Worm (Caenorhabditis elegans) whole organism, L4 larva: ENCODE data around the gene rbm-39.

ENCODE experiments used
- D1046.2 ChIP-seq: fragments of 200-800 bp; sonication (Bioruptor generic); IDR thresholded peaks from 2 replicates; pipeline ENCODE4 v1.3.6; 2022; ENCODE audit warnings: missing genetic modification characterization, missing compliant biosample characterization
- F10B5.3 ChIP-seq: sonication (generic microtip); optimal IDR thresholded peaks from 2 replicates; lab custom pipeline; 2016; ENCODE audit warnings: mild to moderate bottlenecking, missing genetic modification characterization, missing compliant biosample characterization
- F26F4.8 ChIP-seq: fragments of 200-800 bp; sonication (Bioruptor generic); conservative IDR thresholded peaks from 2 replicates; pipeline ENCODE4 v1.3.6; 2022; ENCODE audit warnings: missing genetic modification characterization, missing compliant biosample characterization
- F44E2.7 ChIP-seq: fragments of 200-800 bp; sonication (Bioruptor generic); IDR thresholded peaks from 2 replicates; pipeline ENCODE4 v2.1.2; 2022; ENCODE audit warnings: missing genetic modification characterization, missing compliant biosample characterization
- Y105C5A.15 ChIP-seq: fragments of 200-800 bp; sonication (Bioruptor generic); IDR thresholded peaks from 2 replicates; pipeline ENCODE4 v1.3.6; 2022; ENCODE audit warnings: missing genetic modification characterization, missing compliant biosample characterization
- aha-1 ChIP-seq: fragments of 150-350 bp; peaks from one replicate; lab custom pipeline; 2014; ENCODE audit warnings: missing biosample characterization, missing genetic modification characterization
- aly-2 ChIP-seq: sonication (generic microtip); optimal IDR thresholded peaks from 2 replicates; lab custom pipeline; 2018; ENCODE audit warnings: missing biosample characterization, missing genetic modification characterization
- arid-1 ChIP-seq: fragments of 200-800 bp; sonication (Bioruptor generic); conservative IDR thresholded peaks from 2 replicates; pipeline ENCODE4 v1.3.6; 2022; ENCODE audit warnings: missing genetic modification reagents, missing genetic modification characterization, missing compliant biosample characterization
- ceh-28 ChIP-seq: fragments of 150-350 bp; optimal IDR thresholded peaks from 2 replicates; lab custom pipeline; 2014; ENCODE audit warnings: missing biosample characterization, missing genetic modification reagents, missing genetic modification characterization
- ceh-62 ChIP-seq: sonication (generic microtip); optimal IDR thresholded peaks from 2 replicates; lab custom pipeline; 2017; ENCODE audit warnings: missing biosample characterization, missing genetic modification characterization
- dmd-9 ChIP-seq: fragments of 200-800 bp; sonication (Bioruptor generic); IDR thresholded peaks from 2 replicates; pipeline ENCODE4 v1.3.6; 2022; ENCODE audit warnings: missing genetic modification reagents, missing genetic modification characterization, missing compliant biosample characterization
- dpl-1 ChIP-seq: fragments of 150-350 bp; optimal IDR thresholded peaks from 2 replicates; lab custom pipeline; 2014; ENCODE audit warnings: missing biosample characterization, missing genetic modification reagents, missing genetic modification characterization
- egl-43 ChIP-seq: fragments of 200-800 bp; sonication (Bioruptor generic); IDR thresholded peaks from 2 replicates; pipeline ENCODE4 v1.3.6; 2022; ENCODE audit warnings: missing genetic modification reagents, missing genetic modification characterization, missing compliant biosample characterization
- gei-8 ChIP-seq: fragments of 200-800 bp; sonication (Bioruptor generic); optimal IDR thresholded peaks from 2 replicates; lab custom pipeline; 2018; ENCODE audit warnings: mild to moderate bottlenecking, missing genetic modification characterization, missing compliant biosample characterization
- hlh-30 ChIP-seq: sonication (generic microtip); optimal IDR thresholded peaks from 2 replicates; lab custom pipeline; 2017; ENCODE audit warnings: antibody characterized with exemption, mild to moderate bottlenecking, missing genetic modification characterization, missing compliant biosample characterization; ENCODE audit not compliant: insufficient read depth
- lin-29 ChIP-seq: fragments of 200-800 bp; sonication (Bioruptor generic); IDR thresholded peaks from 2 replicates; pipeline ENCODE4 v1.3.6; 2022; ENCODE audit warnings: missing genetic modification reagents, missing genetic modification characterization, missing compliant biosample characterization
- lin-39 ChIP-seq: fragments of 150-350 bp; optimal IDR thresholded peaks from 2 replicates; lab custom pipeline; 2014; ENCODE audit warnings: missing biosample characterization, missing genetic modification reagents, missing genetic modification characterization
- lsy-2 ChIP-seq, 2 experiments: fragments of 150-350 bp in 1 of 2; sonication (generic microtip) in 1 of 2; optimal IDR thresholded peaks; 2 replicates each; lab custom pipeline; 2014 to 2017; ENCODE audit warnings: missing biosample characterization in 2 of 2, missing genetic modification characterization in 2 of 2
- mdl-1 ChIP-seq, 2 experiments: fragments of 150-350 bp in 1 of 2; sonication (generic microtip) in 1 of 2; optimal IDR thresholded peaks; 2 replicates each; lab custom pipeline; 2014 to 2017; ENCODE audit warnings: missing biosample characterization in 2 of 2, missing genetic modification characterization in 2 of 2
- nhr-28 ChIP-seq: fragments of 150-350 bp; optimal IDR thresholded peaks from 2 replicates; lab custom pipeline; 2014; ENCODE audit warnings: missing biosample characterization, missing genetic modification characterization
- php-3 ChIP-seq: fragments of 200-800 bp; sonication (Bioruptor generic); IDR thresholded peaks from 2 replicates; pipeline ENCODE4 v1.3.6; 2022; ENCODE audit warnings: missing genetic modification reagents, missing genetic modification characterization, missing compliant biosample characterization
- pqm-1 ChIP-seq: sonication (generic microtip); optimal IDR thresholded peaks from 2 replicates; lab custom pipeline; 2017; ENCODE audit warnings: missing biosample characterization, missing genetic modification characterization
- rbr-2 ChIP-seq: sonication (generic microtip); optimal IDR thresholded peaks from 2 replicates; lab custom pipeline; 2016; ENCODE audit warnings: missing genotype, missing genetic modification characterization, missing compliant biosample characterization
- set-16 ChIP-seq: fragments of 200-800 bp; sonication (Bioruptor generic); IDR thresholded peaks from 2 replicates; pipeline ENCODE4 v1.3.6; 2022; ENCODE audit warnings: missing genetic modification reagents, missing genetic modification characterization, missing compliant biosample characterization
- snpc-4 ChIP-seq: fragments of 150-350 bp; optimal IDR thresholded peaks from 2 replicates; lab custom pipeline; 2014; ENCODE audit warnings: missing biosample characterization, missing genetic modification characterization
- unc-39 ChIP-seq: sonication (generic microtip); optimal IDR thresholded peaks from 2 replicates; lab custom pipeline; 2017; ENCODE audit warnings: missing biosample characterization, missing genetic modification characterization
- zfp-3 ChIP-seq: fragments of 200-800 bp; sonication (Bioruptor generic); conservative IDR thresholded peaks from 2 replicates; pipeline ENCODE4 v1.3.6; 2022; ENCODE audit warnings: missing genetic modification reagents, missing genetic modification characterization, missing compliant biosample characterization
- ztf-11 ChIP-seq: fragments of 150-350 bp; optimal IDR thresholded peaks from 2 replicates; lab custom pipeline; 2014; ENCODE audit warnings: missing biosample characterization, missing genetic modification characterization
- ztf-7 ChIP-seq: fragments of 150-350 bp; optimal IDR thresholded peaks from 2 replicates; lab custom pipeline; 2014; ENCODE audit warnings: missing biosample characterization, missing genetic modification characterization

Gene rbm-39

ce11 chrIV:1012447-1012846, at the start of gene rbm-39 (continued):
- TF ChIP-seq rbr-2 (tag; lab: Kevin White, UChicago) (peak; percentile 75), ceh-28 (tag; lab: Kevin White, UChicago) (no peak)

ce11 chrIV:971122-971521, 41.3 kb upstream of the rbm-39 start:
- peak; percentile 95 for TF ChIP-seq aha-1 (tag; lab: Kevin White, UChicago)
- no peak for TF ChIP-seq ztf-11 (tag; lab: Kevin White, UChicago)
- no peak for TF ChIP-seq arid-1 (GFP tag; lab: Robert Waterston, UW)
- TF ChIP-seq ztf-7 (tag; lab: Kevin White, UChicago), result no peak
- TF ChIP-seq, all 104 proteins: peak for 1

- TF ChIP-seq set-16, result 0 out of 2 replicates have a peak, but pooled peaks have one; percentile 19
- TF ChIP-seq dmd-9, result no peak
- TF ChIP-seq D1046.2 (GFP tag; lab: Robert Waterston, UW), result 0 out of 2 replicates have a peak, but pooled peaks have one; percentile 51
Measured at ce11 chrIV:972401-972800, 40.0 kb upstream of the rbm-39 start.

- TF ChIP-seq ceh-28 (tag; lab: Kevin White, UChicago) (peak; percentile 90), lin-29 (GFP tag; lab: Robert Waterston, UW) (no peak), egl-43 (GFP tag; lab: Robert Waterston, UW) (no peak), lsy-2 (tag; optimal IDR thresholded peaks at IDR 0.05; lab: Kevin White, UChicago) (no peak), aly-2 (no peak), nhr-28 (tag; lab: Kevin White, UChicago) (no peak), hlh-30 (tag; lab: Kevin White, UChicago) (no peak), F10B5.3 (no peak)
Measured at ce11 chrIV:972811-973428, 39.5 kb upstream of the rbm-39 start.

ce11 chrIV:976372-976771, 36.1 kb upstream of the rbm-39 start:
- TF ChIP-seq ceh-62 (tag; lab: Kevin White, UChicago), result no peak
- TF ChIP-seq php-3 (GFP tag; lab: Robert Waterston, UW), result 0 out of 2 replicates have a peak, but pooled peaks have one; percentile 12
- TF ChIP-seq dpl-1 (GFP tag; lab: Kevin White, UChicago), result no peak
- peak; percentile 22 for TF ChIP-seq pqm-1
- no peak for TF ChIP-seq D1046.2 (GFP tag; lab: Robert Waterston, UW)
- peak; percentile 15 for TF ChIP-seq nhr-28 (tag; lab: Kevin White, UChicago)

- peak; percentile 91 for TF ChIP-seq ceh-28 (tag; lab: Kevin White, UChicago)
- TF ChIP-seq F44E2.7 (GFP tag; lab: Robert Waterston, UW), result 0 out of 2 replicates have a peak, but pooled peaks have one; percentile 29
Measured at ce11 chrIV:977793-978192, 34.6 kb upstream of the rbm-39 start.

- TF ChIP-seq ceh-28 (tag; lab: Kevin White, UChicago), result peak; percentile 74
Measured at ce11 chrIV:978309-978708, 34.1 kb upstream of the rbm-39 start.

- TF ChIP-seq lin-39, result no peak
- peak; percentile 100 for TF ChIP-seq ceh-28 (tag; lab: Kevin White, UChicago)
Measured at ce11 chrIV:983558-983957, 28.9 kb upstream of the rbm-39 start.

- TF ChIP-seq gei-8 (no peak), F26F4.8 (GFP tag; lab: Robert Waterston, UW) (no peak), snpc-4 (tag; lab: Kevin White, UChicago) (no peak), unc-39 (tag; lab: Kevin White, UChicago) (no peak), aha-1 (tag; lab: Kevin White, UChicago) (peak; percentile 41), mdl-1 (tag; optimal IDR thresholded peaks at IDR 0.05; lab: Kevin White, UChicago) (no peak), Y105C5A.15 (GFP tag; lab: Robert Waterston, UW) (no peak), zfp-3 (GFP tag; lab: Robert Waterston, UW) (no peak)
Measured at ce11 chrIV:990352-990751, 22.1 kb upstream of the rbm-39 start, which contains the start of gene egrh-2. TSS of gene egrh-2 (minus strand) at chrIV:990452.
